Worm (Caenorhabditis elegans) whole organism, midembryonic: ENCODE results near the gene srbc-77.
"Not testable (repeated sequence)": the region's sequence is repeated elsewhere in the genome, so short reads cannot be mapped to it uniquely, and the experiment has no call there.

Experiments
- T22C8.4 ChIP-seq: fragments of 200-800 bp; sonication (Bioruptor generic); IDR thresholded peaks from 2 replicates; pipeline ENCODE4 v1.3.6; 2022; ENCODE audit warnings: missing genetic modification characterization, missing compliant biosample characterization
- cog-1 ChIP-seq: sonication (generic microtip); optimal IDR thresholded peaks from 2 replicates; lab custom pipeline; 2016; ENCODE audit warnings: missing genetic modification characterization, missing compliant biosample characterization
- flt-1 ChIP-seq: fragments of 200-800 bp; sonication (Bioruptor generic); IDR thresholded peaks from 2 replicates; pipeline ENCODE4 v1.3.6; 2022; ENCODE audit warnings: missing genetic modification characterization, missing compliant biosample characterization
- klf-2 ChIP-seq: fragments of 200-800 bp; sonication (Bioruptor generic); conservative IDR thresholded peaks from 2 replicates; pipeline ENCODE4 v1.3.6; 2022; ENCODE audit warnings: missing genetic modification reagents, missing genetic modification characterization, missing compliant biosample characterization
- med-1 ChIP-seq: sonication (generic microtip); optimal IDR thresholded peaks from 2 replicates; lab custom pipeline; 2017; ENCODE audit warnings: missing genetic modification characterization, mild to moderate bottlenecking, missing compliant biosample characterization, antibody characterized with exemption, missing genetic modification reagents; ENCODE audit not compliant: insufficient read depth
- ref-1 ChIP-seq: fragments of 200-800 bp; sonication (Bioruptor generic); conservative IDR thresholded peaks from 2 replicates; pipeline ENCODE4 v1.3.6; 2022; ENCODE audit warnings: missing genetic modification reagents, missing genetic modification characterization, missing compliant biosample characterization
- tab-1 ChIP-seq: fragments of 200-800 bp; sonication (Bioruptor generic); IDR thresholded peaks from 2 replicates; pipeline ENCODE4 v1.3.6; 2022; ENCODE audit warnings: missing genetic modification characterization, missing compliant biosample characterization
- ztf-23 ChIP-seq: fragments of 200-800 bp; sonication (Bioruptor generic); IDR thresholded peaks from 2 replicates; pipeline ENCODE4 v1.3.6; 2022; ENCODE audit warnings: missing genetic modification reagents, missing genetic modification characterization, missing compliant biosample characterization
- ztf-29 ChIP-seq: fragments of 200-800 bp; sonication (Bioruptor generic); IDR thresholded peaks from 2 replicates; pipeline ENCODE4 v1.3.6; 2022; ENCODE audit warnings: missing genetic modification reagents, missing genetic modification characterization, missing compliant biosample characterization

Gene srbc-77

ce11 chrV:15896671-15897070, 33.3 kb upstream of the srbc-77 start, which contains the start of gene nhr-213:
TSS of gene nhr-213 (minus strand) at chrV:15896771.
- TF ChIP-seq ztf-23, result no peak
- no peak for TF ChIP-seq ztf-29 (GFP tag; lab: Robert Waterston, UW)
- no peak for TF ChIP-seq klf-2

ce11 chrV:15897696-15898095, 32.3 kb upstream of the srbc-77 start, which contains the start of gene str-60:
TSS of gene str-60 (plus strand) at chrV:15897996.
- TF ChIP-seq ref-1 (GFP tag; lab: Robert Waterston, UW) (no peak), tab-1 (GFP tag; lab: Robert Waterston, UW) (no peak), cog-1 (tag; lab: Kevin White, UChicago) (no peak), med-1 (no peak), T22C8.4 (GFP tag; lab: Robert Waterston, UW) (no peak), flt-1 (GFP tag; lab: Robert Waterston, UW) (no peak), ztf-23 (no peak), klf-2 (no peak), ztf-29 (GFP tag; lab: Robert Waterston, UW) (no peak)

DNA sequence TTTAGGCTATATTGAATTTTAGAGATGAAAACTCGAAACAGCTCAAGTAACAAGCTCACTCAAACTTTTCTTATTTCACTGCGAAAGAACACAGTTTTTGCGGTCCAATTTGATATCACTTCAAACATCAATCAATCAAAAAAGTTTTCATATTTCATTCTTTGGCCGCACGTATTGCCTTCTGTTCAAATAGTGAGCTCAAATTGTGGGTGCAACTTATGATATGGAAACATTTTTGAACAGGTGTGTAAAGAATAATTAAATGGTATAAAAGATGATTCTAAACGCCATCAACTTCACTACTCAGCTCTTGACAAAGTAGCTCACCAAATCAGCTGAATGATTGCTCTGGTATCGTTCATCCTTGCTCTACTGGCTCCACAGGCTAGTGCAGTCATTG, 30.3 kb upstream of the srbc-77 start, which contains the start of gene T06C12.14:
TSS of gene T06C12.14 (plus strand) at position 301 of the 400 bp plus-strand sequence.
- TF ChIP-seq T22C8.4 (GFP tag; lab: Robert Waterston, UW), result no peak

- TF ChIP-seq flt-1 (GFP tag; lab: Robert Waterston, UW), result no peak
- no peak for TF ChIP-seq ztf-23
- TF ChIP-seq klf-2, result no peak
- no peak for TF ChIP-seq ref-1 (GFP tag; lab: Robert Waterston, UW)
- TF ChIP-seq cog-1 (tag; lab: Kevin White, UChicago), result no peak
- no peak for TF ChIP-seq T22C8.4 (GFP tag; lab: Robert Waterston, UW)
- no peak for TF ChIP-seq med-1
- no peak for TF ChIP-seq tab-1 (GFP tag; lab: Robert Waterston, UW)
- no peak for TF ChIP-seq ztf-29 (GFP tag; lab: Robert Waterston, UW)
Observed at ce11 chrV:15900564-15900963, 29.4 kb upstream of the srbc-77 start.

DNA sequence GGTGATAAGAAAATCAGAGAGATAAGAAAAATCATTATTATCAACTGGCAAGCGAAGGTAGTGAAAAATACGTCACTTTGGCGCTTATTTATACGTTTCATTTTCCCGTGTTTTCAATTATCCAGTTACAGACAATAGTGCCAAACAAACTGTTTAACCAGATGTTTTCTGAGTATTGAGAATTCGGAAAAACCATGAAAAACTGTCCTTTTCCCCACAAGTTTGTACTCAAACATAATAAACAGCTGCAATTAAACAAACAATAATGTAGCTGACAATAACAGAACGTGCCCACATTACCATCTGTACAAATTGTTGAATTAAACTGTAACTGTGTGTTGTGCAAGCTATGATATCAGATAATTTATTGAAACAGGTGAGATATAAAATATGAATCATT, 24.5 kb upstream of the srbc-77 start, which contains the start of the genes F35E8.1 and F35E8.2:
TSS of gene F35E8.1 (minus strand) at position 101 of the 400 bp plus-strand sequence.
TSS of gene F35E8.2 (plus strand) at position 132 of the 400 bp plus-strand sequence.
- not testable (repeated sequence) for TF ChIP-seq flt-1 (GFP tag; lab: Robert Waterston, UW); cog-1 (tag; lab: Kevin White, UChicago); ztf-29 (GFP tag; lab: Robert Waterston, UW)

DNA sequence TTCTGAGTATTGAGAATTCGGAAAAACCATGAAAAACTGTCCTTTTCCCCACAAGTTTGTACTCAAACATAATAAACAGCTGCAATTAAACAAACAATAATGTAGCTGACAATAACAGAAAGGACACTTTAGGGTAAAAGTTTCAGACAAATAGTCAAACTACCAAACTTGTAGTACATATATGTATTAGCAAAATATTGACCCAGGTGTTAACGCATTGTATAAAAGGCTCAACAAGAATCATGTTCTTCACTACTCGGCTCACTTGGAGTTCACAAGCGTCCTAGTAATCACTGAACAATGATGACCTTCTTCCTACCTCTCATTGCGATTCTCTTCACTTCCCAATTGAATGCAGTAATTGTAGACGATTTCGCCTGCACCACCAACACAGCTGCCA, 18.1 kb upstream of the srbc-77 start, which contains the start of gene F35E8.6:
TSS of gene F35E8.6 (plus strand) at position 301 of the 400 bp plus-strand sequence.
- TF ChIP-seq tab-1 (GFP tag; lab: Robert Waterston, UW) (no peak), flt-1 (GFP tag; lab: Robert Waterston, UW) (no peak), ztf-23 (no peak), T22C8.4 (GFP tag; lab: Robert Waterston, UW) (no peak), cog-1 (tag; lab: Kevin White, UChicago) (no peak), klf-2 (no peak), med-1 (no peak), ztf-29 (GFP tag; lab: Robert Waterston, UW) (no peak), ref-1 (GFP tag; lab: Robert Waterston, UW) (no peak)

ce11 chrV:15912677-15913076, 17.3 kb upstream of the srbc-77 start:
- TF ChIP-seq T22C8.4 (GFP tag; lab: Robert Waterston, UW) (no peak), ztf-29 (GFP tag; lab: Robert Waterston, UW) (no peak), klf-2 (no peak), cog-1 (tag; lab: Kevin White, UChicago) (no peak), med-1 (no peak), ztf-23 (no peak), ref-1 (GFP tag; lab: Robert Waterston, UW) (no peak), tab-1 (GFP tag; lab: Robert Waterston, UW) (no peak), flt-1 (GFP tag; lab: Robert Waterston, UW) (no peak)

ce11 chrV:15913714-15914113, 16.3 kb upstream of the srbc-77 start, which contains the start of gene F35E8.7:
TSS of gene F35E8.7 (plus strand) at chrV:15914014.
- TF ChIP-seq med-1 (no peak), klf-2 (no peak), ztf-29 (GFP tag; lab: Robert Waterston, UW) (no peak), cog-1 (tag; lab: Kevin White, UChicago) (no peak), ztf-23 (no peak)

- TF ChIP-seq cog-1 (tag; lab: Kevin White, UChicago), result no peak
- no peak for TF ChIP-seq T22C8.4 (GFP tag; lab: Robert Waterston, UW)
- TF ChIP-seq tab-1 (GFP tag; lab: Robert Waterston, UW), result no peak
- TF ChIP-seq med-1, result no peak
- no peak for TF ChIP-seq klf-2
- TF ChIP-seq flt-1 (GFP tag; lab: Robert Waterston, UW), result no peak
- TF ChIP-seq ref-1 (GFP tag; lab: Robert Waterston, UW), result no peak
- no peak for TF ChIP-seq ztf-29 (GFP tag; lab: Robert Waterston, UW)
- no peak for TF ChIP-seq ztf-23
Observed at ce11 chrV:15914774-15915173, 15.2 kb upstream of the srbc-77 start.

ce11 chrV:15915307-15915706, 14.7 kb upstream of the srbc-77 start:
- no peak for TF ChIP-seq med-1
- no peak for TF ChIP-seq ref-1 (GFP tag; lab: Robert Waterston, UW)
- TF ChIP-seq ztf-23, result no peak
- no peak for TF ChIP-seq flt-1 (GFP tag; lab: Robert Waterston, UW)
- no peak for TF ChIP-seq klf-2

- no peak for TF ChIP-seq cog-1 (tag; lab: Kevin White, UChicago)
- no peak for TF ChIP-seq med-1
- no peak for TF ChIP-seq ztf-29 (GFP tag; lab: Robert Waterston, UW)
- TF ChIP-seq klf-2, result no peak
Observed at ce11 chrV:15915919-15916318, 14.1 kb upstream of the srbc-77 start, which contains the start of gene gst-38. TSS of gene gst-38 (minus strand) at chrV:15916070.
